Fruit fly (Drosophila melanogaster): ENCODE measurements around the gene Grip.

The Grip gene

DNA sequence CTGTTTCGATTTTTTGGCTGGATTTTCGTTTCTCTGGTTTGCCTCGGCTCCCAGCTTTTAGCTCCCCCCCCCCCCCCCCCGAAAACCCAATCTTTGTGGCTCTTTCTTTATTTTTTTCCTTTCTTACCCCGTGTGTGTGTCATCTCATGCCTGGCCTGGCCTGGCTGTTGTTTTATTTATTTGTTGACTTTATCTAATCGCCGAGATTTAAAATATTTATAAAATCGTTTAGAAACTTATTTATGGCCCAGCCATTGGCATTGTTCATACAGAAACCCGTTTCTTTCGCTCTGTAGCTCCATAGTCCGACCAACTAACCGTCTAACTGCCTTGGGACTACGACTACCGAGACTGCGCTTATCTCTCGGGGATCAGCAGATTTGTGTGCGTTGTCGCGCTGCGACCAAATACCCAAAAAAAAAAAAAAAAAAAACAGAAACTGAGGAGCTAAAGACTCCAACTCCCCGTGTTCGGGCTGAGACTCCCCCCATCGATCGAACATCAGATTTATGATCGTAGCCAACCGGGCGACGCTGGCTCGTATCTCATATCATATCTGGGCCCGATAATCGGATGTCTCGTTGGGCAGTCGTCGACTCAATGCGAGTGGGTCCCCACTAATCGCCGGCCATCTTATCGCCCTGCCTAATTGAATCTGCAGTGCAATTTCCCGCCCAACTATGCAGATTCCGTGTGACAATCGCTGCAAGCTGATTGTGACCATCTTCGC, 44.6 kb downstream of the Grip start:
- TF ChIP-seq exex (tag; optimal IDR thresholded peaks at IDR 0.05): peak; percentile 37
- TF ChIP-seq slp2 (GFP tag; optimal IDR thresholded peaks at IDR 0.05): no peak
- peak; percentile 60 for TF ChIP-seq abd-A (tag; optimal IDR thresholded peaks at IDR 0.05)
- peak; percentile 4 for TF ChIP-seq sqz (GFP tag; optimal IDR thresholded peaks at IDR 0.05)
- TF ChIP-seq grn (GFP tag; optimal IDR thresholded peaks at IDR 0.05): peak; percentile 93
- peak; percentile 17 for TF ChIP-seq sd (tag; optimal IDR thresholded peaks at IDR 0.05)

dm6 chrX:6012976-6013684, 47.1 kb downstream of the Grip start, which contains the start of gene mab-21:
mab-21 (minus strand) TSS chrX:6013181.
- peak; percentile 28; the same call in 2 of the 3 replicates for TF ChIP-seq ci (GFP tag; IDR thresholded peaks at IDR 0.05)
- peak; percentile 86 for TF ChIP-seq CG8478 (optimal IDR thresholded peaks at IDR 0.05)
- TF ChIP-seq CG13894 (tag; optimal IDR thresholded peaks at IDR 0.05): peak; percentile 43
- TF ChIP-seq Nf-YA (GFP tag; IDR thresholded peaks at IDR 0.05): 0 out of 2 replicates have a peak, but pooled peaks have one; percentile 24
- peak; percentile 81 to 92 for TF ChIP-seq Trl (optimal IDR thresholded peaks at IDR 0.05)
- peak; percentile 41 for TF ChIP-seq Trl (GFP tag; optimal IDR thresholded peaks at IDR 0.05)
- TF ChIP-seq knrl (GFP tag; IDR thresholded peaks at IDR 0.05; ENCODE audit: partially characterized antibody): peak; percentile 23; the same call in 1 of the 3 replicates
- no peak for TF ChIP-seq dpn (GFP tag; optimal IDR thresholded peaks at IDR 0.05)
- no peak for TF ChIP-seq CG3281 (GFP tag; optimal IDR thresholded peaks at IDR 0.05)
- TF ChIP-seq sens (GFP tag): peak; percentile 63
- TF ChIP-seq stwl (tag; optimal IDR thresholded peaks at IDR 0.05): no peak
- TF ChIP-seq CG3163 (GFP tag; optimal IDR thresholded peaks at IDR 0.05): peak; percentile 18
- 0 out of 3 replicates have a peak, but pooled peaks have one; percentile 9 for TF ChIP-seq z (GFP tag; IDR thresholded peaks at IDR 0.05)
- no peak for TF ChIP-seq CG18262 (tag; optimal IDR thresholded peaks at IDR 0.05)
- peak; percentile 97 for TF ChIP-seq Nf-YC (tag; optimal IDR thresholded peaks at IDR 0.05)
- peak; percentile 5 for TF ChIP-seq grn (GFP tag; optimal IDR thresholded peaks at IDR 0.05)
- TF ChIP-seq yki (optimal IDR thresholded peaks at IDR 0.05): peak; percentile 79
- no peak for TF ChIP-seq CG5953 (GFP tag; IDR thresholded peaks at IDR 0.05)
- TF ChIP-seq CG34224 (GFP tag; IDR thresholded peaks at IDR 0.05; ENCODE audit: partially characterized antibody): 0 out of 3 replicates have a peak, but pooled peaks have one; percentile 31
- no peak for TF ChIP-seq lov (optimal IDR thresholded peaks at IDR 0.05)
- TF ChIP-seq lov (GFP tag; IDR thresholded peaks at IDR 0.05): 0 out of 3 replicates have a peak, but pooled peaks have one; percentile 17
- TF ChIP-seq zfh2 (GFP tag; optimal IDR thresholded peaks at IDR 0.05): no peak
- peak; percentile 37; the same call in 1 of the 2 replicates for TF ChIP-seq chm (GFP tag; IDR thresholded peaks at IDR 0.05)
- TF ChIP-seq CoRest (tag; optimal IDR thresholded peaks at IDR 0.05): peak; percentile 1
- TF ChIP-seq pan (optimal IDR thresholded peaks at IDR 0.05): no peak
- TF ChIP-seq pan (GFP tag; optimal IDR thresholded peaks at IDR 0.05 in 1 of 2, IDR thresholded peaks at IDR 0.05 in 1 of 2): peak in 1 of 2 experiments; percentile 18
- TF ChIP-seq CG13287 (GFP tag; IDR thresholded peaks at IDR 0.05; ENCODE audit: partially characterized antibody): 0 out of 2 replicates have a peak, but pooled peaks have one; percentile 8
- TF ChIP-seq CG4360 (GFP tag; IDR thresholded peaks at IDR 0.05): peak; percentile 85
- TF ChIP-seq tio (GFP tag; optimal IDR thresholded peaks at IDR 0.05): no peak
- no peak for TF ChIP-seq PHDP (tag; optimal IDR thresholded peaks at IDR 0.05)
- peak; percentile 95 for TF ChIP-seq Nf-YB (GFP tag; optimal IDR thresholded peaks at IDR 0.05)
- TF ChIP-seq kni (GFP tag; optimal IDR thresholded peaks at IDR 0.05): peak; percentile 17
- TF ChIP-seq cg (GFP tag; optimal IDR thresholded peaks at IDR 0.05): peak; percentile 95
- no peak for TF ChIP-seq trh (GFP tag; optimal IDR thresholded peaks at IDR 0.05)
- TF ChIP-seq CG13775 (GFP tag; optimal IDR thresholded peaks at IDR 0.05): no peak
- peak; percentile 50 for TF ChIP-seq seq (GFP tag; IDR thresholded peaks at IDR 0.05)
- TF ChIP-seq CG2678 (tag; optimal IDR thresholded peaks at IDR 0.05): no peak
- peak; percentile 92 for TF ChIP-seq CG1832 (GFP tag; optimal IDR thresholded peaks at IDR 0.05)
- no peak for TF ChIP-seq ab (GFP tag; optimal IDR thresholded peaks at IDR 0.05)
- TF ChIP-seq abd-A (tag; optimal IDR thresholded peaks at IDR 0.05): peak; percentile 79
- peak; percentile 26 for TF ChIP-seq HLHmδ (GFP tag; optimal IDR thresholded peaks at IDR 0.05)
- TF ChIP-seq sd (tag; optimal IDR thresholded peaks at IDR 0.05): peak; percentile 2
- TF ChIP-seq CG10321 (GFP tag; IDR thresholded peaks at IDR 0.05): peak; percentile 92
